Worm (Caenorhabditis elegans) whole organism, L1 larva: ENCODE results near the gene scav-2.

ENCODE experiments used
- C16A3.4 ChIP-seq: fragments of 150-350 bp; optimal IDR thresholded peaks from 2 replicates; lab custom pipeline; 2014; ENCODE audit warnings: missing biosample characterization, missing genetic modification characterization
- elt-3 ChIP-seq, 6 experiments: fragments of 150-350 bp in 1 of 6; sonication (generic microtip); optimal IDR thresholded peaks; 2 replicates each; lab custom pipeline; 2017 to 2018; ENCODE audit warnings: missing biosample characterization in 6 of 6, missing genetic modification characterization in 6 of 6, inconsistent platforms in 1 of 6
- lin-39 ChIP-seq: fragments of 150-350 bp; optimal IDR thresholded peaks from 2 replicates; lab custom pipeline; 2014; ENCODE audit warnings: missing biosample characterization, missing genetic modification reagents, missing genetic modification characterization
- nhr-237 ChIP-seq: fragments of 150-350 bp; optimal IDR thresholded peaks from 2 replicates; lab custom pipeline; 2014; ENCODE audit warnings: missing biosample characterization, missing genetic modification characterization
- nhr-76 ChIP-seq: sonication (generic microtip); optimal IDR thresholded peaks from 2 replicates; lab custom pipeline; 2017; ENCODE audit warnings: missing biosample characterization, missing genetic modification characterization

ce11 chrIII:13503379-13503778, 51.8 kb downstream of the scav-2 start, which contains the start of gene T28A8.4:
- TF ChIP-seq elt-3 (tag; optimal IDR thresholded peaks at IDR 0.05; lab: Kevin White, UChicago) (no peak), nhr-76 (tag; lab: Kevin White, UChicago) (no peak), C16A3.4 (tag; lab: Kevin White, UChicago) (no peak), nhr-237 (tag; lab: Kevin White, UChicago) (no peak), lin-39 (tag; lab: Kevin White, UChicago) (no peak)
